Fruit fly (Drosophila melanogaster) S2 (cell line): ENCODE measurements around the gene Syx18.

Experiments
- CG8478 ChIP-seq: fragments of >200 bp; optimal IDR thresholded peaks from 2 replicates; lab custom pipeline; 2018
- CTCF ChIP-seq, 2 experiments: fragments of >200 bp; optimal IDR thresholded peaks; 2 replicates each; lab custom pipeline; 2018

dm6 chr3R:24593733-24594132 is 31.6 kb downstream of the Syx18 start:
- TF ChIP-seq CG8478 (lab: Kevin White, UChicago) (no peak), CTCF (optimal IDR thresholded peaks at IDR 0.05; lab: Kevin White, UChicago) (no peak)
